Fruit fly (Drosophila melanogaster) whole organism, prepupa: ENCODE measurements around the gene CG33631.

Experiments used
- Blimp-1 ChIP-seq: fragments of 200-800 bp; sonication (Bioruptor generic); optimal IDR thresholded peaks from 3 replicates; lab custom pipeline; 2017; ENCODE audit warnings: missing biosample characterization, missing genetic modification characterization, mild to moderate bottlenecking, moderate library complexity, missing genetic modification reagents
- CG10631 ChIP-seq: fragments of 200-800 bp; sonication (Bioruptor generic); optimal IDR thresholded peaks from 2 replicates; lab custom pipeline; 2016; ENCODE audit warnings: missing biosample characterization, missing genetic modification characterization
- CG11762 ChIP-seq: fragments of 200-800 bp; sonication (Bioruptor generic); optimal IDR thresholded peaks from 3 replicates; lab custom pipeline; 2016; ENCODE audit warnings: missing biosample characterization, missing genetic modification characterization; ENCODE audit not compliant: insufficient read depth
- CG11902 ChIP-seq: fragments of 200-800 bp; sonication (Bioruptor generic); optimal IDR thresholded peaks from 3 replicates; lab custom pipeline; 2016; ENCODE audit warnings: missing biosample characterization, missing genetic modification characterization
- CG16779 ChIP-seq: fragments of 200-800 bp; sonication (Bioruptor generic); optimal IDR thresholded peaks from 3 replicates; lab custom pipeline; 2017; ENCODE audit warnings: missing biosample characterization, mild to moderate bottlenecking, missing genetic modification characterization
- CG3032 ChIP-seq: fragments of 200-800 bp; optimal IDR thresholded peaks from 2 replicates; lab custom pipeline; 2019; ENCODE audit warnings: missing biosample characterization, mild to moderate bottlenecking, missing genetic modification characterization, moderate library complexity
- CG31627 ChIP-seq: fragments of 200-800 bp; sonication (Bioruptor generic); optimal IDR thresholded peaks from 3 replicates; lab custom pipeline; 2016; ENCODE audit warnings: missing biosample characterization, missing genetic modification characterization
- CG32006 ChIP-seq: fragments of 200-800 bp; sonication (Bioruptor generic); optimal IDR thresholded peaks from 3 replicates; lab custom pipeline; 2017; ENCODE audit warnings: missing biosample characterization, mild to moderate bottlenecking, missing genetic modification characterization
- CG34406 ChIP-seq: fragments of 200-800 bp; sonication (Bioruptor generic); optimal IDR thresholded peaks from 3 replicates; lab custom pipeline; 2016; ENCODE audit warnings: missing biosample characterization, missing genetic modification characterization
- CG3919 ChIP-seq: fragments of 200-800 bp; sonication (Bioruptor generic); optimal IDR thresholded peaks from 3 replicates; lab custom pipeline; 2016; ENCODE audit warnings: missing biosample characterization, missing genetic modification characterization
- CG6163 ChIP-seq: fragments of 200-800 bp; sonication (Bioruptor generic); IDR thresholded peaks from 3 replicates; pipeline ENCODE4 v1.3.6; 2022; ENCODE audit warnings: missing biosample characterization, missing genetic modification characterization
- CG6276 ChIP-seq: fragments of 200-800 bp; sonication (Bioruptor generic); optimal IDR thresholded peaks from 2 replicates; lab custom pipeline; 2017; ENCODE audit warnings: missing biosample characterization, mild to moderate bottlenecking, missing genetic modification characterization
- CG6792 ChIP-seq: fragments of 200-800 bp; sonication (Bioruptor generic); optimal IDR thresholded peaks from 3 replicates; lab custom pipeline; 2016; ENCODE audit warnings: missing biosample characterization, missing genetic modification characterization
- CG6808 ChIP-seq: fragments of 200-800 bp; sonication (Bioruptor generic); optimal IDR thresholded peaks from 3 replicates; lab custom pipeline; 2017; ENCODE audit warnings: missing biosample characterization, missing genetic modification characterization, mild to moderate bottlenecking, moderate library complexity, missing genetic modification reagents
- CG6854 ChIP-seq: fragments of 200-800 bp; sonication (Bioruptor generic); optimal IDR thresholded peaks from 2 replicates; lab custom pipeline; 2017; ENCODE audit warnings: missing biosample characterization, mild to moderate bottlenecking, missing genetic modification characterization
- CG7368 ChIP-seq: fragments of 200-800 bp; sonication (Bioruptor generic); optimal IDR thresholded peaks from 3 replicates; lab custom pipeline; 2016; ENCODE audit warnings: missing biosample characterization, missing genetic modification characterization
- CG8119 ChIP-seq: fragments of 200-800 bp; sonication (Bioruptor generic); IDR thresholded peaks from 3 replicates; pipeline ENCODE4 v1.3.6; 2022; ENCODE audit warnings: missing biosample characterization, missing genetic modification characterization
- CG8319 ChIP-seq: fragments of 200-800 bp; sonication (Bioruptor generic); optimal IDR thresholded peaks from 3 replicates; lab custom pipeline; 2016; ENCODE audit warnings: missing biosample characterization, missing genetic modification characterization
- Eip75B ChIP-seq: fragments of 200-800 bp; sonication (Bioruptor generic); optimal IDR thresholded peaks from 3 replicates; lab custom pipeline; 2016; ENCODE audit warnings: missing biosample characterization, missing genetic modification characterization
- Eip78C ChIP-seq: fragments of 200-800 bp; sonication (Bioruptor generic); peaks from one replicate; lab custom pipeline; 2016; ENCODE audit warnings: missing biosample characterization, missing genetic modification characterization
- Eip93F ChIP-seq: fragments of 200-800 bp; sonication (Bioruptor generic); optimal IDR thresholded peaks from 2 replicates; lab custom pipeline; 2016; ENCODE audit warnings: missing biosample characterization, mild to moderate bottlenecking, missing genetic modification characterization
- Ets21C ChIP-seq: fragments of 200-800 bp; sonication (Bioruptor generic); optimal IDR thresholded peaks from 3 replicates; lab custom pipeline; 2016; ENCODE audit warnings: missing biosample characterization, missing genetic modification characterization
- Ets96B ChIP-seq: fragments of 200-800 bp; optimal IDR thresholded peaks from 2 replicates; lab custom pipeline; 2019; ENCODE audit warnings: missing biosample characterization, mild to moderate bottlenecking, missing genetic modification characterization, moderate library complexity
- Gug ChIP-seq: fragments of 200-800 bp; sonication (Bioruptor generic); IDR thresholded peaks from 2 replicates; pipeline ENCODE4 v1.3.6; 2022; ENCODE audit warnings: missing biosample characterization, missing genetic modification characterization
- Hr4 ChIP-seq: fragments of 200-800 bp; sonication (Bioruptor generic); optimal IDR thresholded peaks from 3 replicates; lab custom pipeline; 2016; ENCODE audit warnings: missing biosample characterization, missing genetic modification characterization
- Lpt ChIP-seq: fragments of 200-800 bp; sonication (Bioruptor generic); optimal IDR thresholded peaks from 3 replicates; lab custom pipeline; 2016; ENCODE audit warnings: missing biosample characterization, missing genetic modification characterization
- Met ChIP-seq: fragments of 200-800 bp; sonication (Bioruptor generic); optimal IDR thresholded peaks from 3 replicates; lab custom pipeline; 2016; ENCODE audit warnings: missing biosample characterization, missing genetic modification characterization
- OdsH ChIP-seq: fragments of 200-800 bp; sonication (Bioruptor generic); optimal IDR thresholded peaks from 3 replicates; lab custom pipeline; 2016; ENCODE audit warnings: missing biosample characterization, missing genetic modification characterization
- Smox ChIP-seq: fragments of 200-800 bp; sonication (Bioruptor generic); optimal IDR thresholded peaks from 3 replicates; lab custom pipeline; 2016; ENCODE audit warnings: missing biosample characterization, missing genetic modification characterization
- Sox14 ChIP-seq: fragments of 200-800 bp; sonication (Bioruptor generic); optimal IDR thresholded peaks from 3 replicates; lab custom pipeline; 2016; ENCODE audit warnings: missing biosample characterization, missing genetic modification characterization
- Sox15 ChIP-seq: fragments of 200-800 bp; sonication (Bioruptor generic); optimal IDR thresholded peaks from 3 replicates; lab custom pipeline; 2016; ENCODE audit warnings: missing biosample characterization, missing genetic modification characterization
- acj6 ChIP-seq: fragments of 200-800 bp; sonication (Bioruptor generic); optimal IDR thresholded peaks from 3 replicates; lab custom pipeline; 2016; ENCODE audit warnings: missing biosample characterization, missing genetic modification characterization
- cyc ChIP-seq: fragments of 200-800 bp; sonication (Bioruptor generic); optimal IDR thresholded peaks from 3 replicates; lab custom pipeline; 2016; ENCODE audit warnings: missing biosample characterization, missing genetic modification characterization
- dac ChIP-seq: fragments of 200-800 bp; sonication (Bioruptor generic); optimal IDR thresholded peaks from 2 replicates; lab custom pipeline; 2017; ENCODE audit warnings: missing biosample characterization, mild to moderate bottlenecking, missing genetic modification characterization
- dsx ChIP-seq: fragments of 200-800 bp; optimal IDR thresholded peaks from 3 replicates; lab custom pipeline; 2019; ENCODE audit warnings: missing biosample characterization, mild to moderate bottlenecking, missing genetic modification characterization, moderate library complexity; ENCODE audit not compliant: poor library complexity, severe bottlenecking
- eg ChIP-seq: fragments of 200-800 bp; sonication (Bioruptor generic); IDR thresholded peaks from 3 replicates; pipeline ENCODE4 v1.3.6; 2022; ENCODE audit warnings: missing biosample characterization, missing genetic modification characterization
- esn ChIP-seq: fragments of 200-800 bp; sonication (Bioruptor generic); optimal IDR thresholded peaks from 2 replicates; lab custom pipeline; 2016; ENCODE audit warnings: missing biosample characterization, mild to moderate bottlenecking, missing genetic modification characterization, moderate library complexity
- fd59A ChIP-seq: fragments of 200-800 bp; sonication (Bioruptor generic); optimal IDR thresholded peaks from 2 replicates; lab custom pipeline; 2017; ENCODE audit warnings: missing biosample characterization, mild to moderate bottlenecking, missing genetic modification characterization, missing genetic modification reagents
- fd85E ChIP-seq: fragments of 200-800 bp; sonication (Bioruptor generic); optimal IDR thresholded peaks from 3 replicates; lab custom pipeline; 2016; ENCODE audit warnings: missing biosample characterization, missing genetic modification characterization
- fkh ChIP-seq: fragments of 200-800 bp; sonication (Bioruptor generic); optimal IDR thresholded peaks from 3 replicates; lab custom pipeline; 2017; ENCODE audit warnings: missing biosample characterization, mild to moderate bottlenecking, missing genetic modification characterization, moderate library complexity
- lz ChIP-seq: fragments of 200-800 bp; sonication (Bioruptor generic); optimal IDR thresholded peaks from 3 replicates; lab custom pipeline; 2016; ENCODE audit warnings: missing biosample characterization, missing genetic modification characterization
- net ChIP-seq: fragments of 200-800 bp; sonication (Bioruptor generic); optimal IDR thresholded peaks from 3 replicates; lab custom pipeline; 2016; ENCODE audit warnings: missing biosample characterization, missing genetic modification characterization
- salr ChIP-seq, 2 experiments: fragments of 200-800 bp; sonication (Bioruptor generic); optimal IDR thresholded peaks; 3 replicates each; lab custom pipeline; 2016 to 2018; ENCODE audit warnings: missing biosample characterization in 2 of 2, missing genetic modification characterization in 2 of 2, mild to moderate bottlenecking in 1 of 2
- spab ChIP-seq: fragments of 200-800 bp; sonication (Bioruptor generic); optimal IDR thresholded peaks from 2 replicates; lab custom pipeline; 2017; ENCODE audit warnings: missing biosample characterization, mild to moderate bottlenecking, missing genetic modification characterization, missing genetic modification reagents
- ss ChIP-seq, 2 experiments: fragments of 200-800 bp; sonication (Bioruptor generic); optimal IDR thresholded peaks; 2 replicates in 1 of 2; 3 replicates in 1 of 2; lab custom pipeline; 2017 to 2018; ENCODE audit warnings: mild to moderate bottlenecking in 2 of 2, missing biosample characterization in 2 of 2, missing genetic modification characterization in 2 of 2, moderate library complexity in 1 of 2
- svp ChIP-seq: fragments of 200-800 bp; sonication (Bioruptor generic); peaks from one replicate; lab custom pipeline; 2016; ENCODE audit warnings: missing biosample characterization, missing genetic modification characterization

Gene CG33631

dm6 chr3R:10081469-10082111 is 17.8 kb downstream of the CG33631 start (continued):
- TF ChIP-seq lz (GFP tag; lab: Kevin White, UChicago) (no peak), Gug (no peak), Eip75B (GFP tag; lab: Kevin White, UChicago) (no peak), OdsH (GFP tag; lab: Kevin White, UChicago) (no peak), Eip78C (GFP tag; lab: Kevin White, UChicago) (peak; percentile 60), cyc (peak; percentile 33), Hr4 (GFP tag; lab: Kevin White, UChicago) (peak; percentile 20), CG6792 (GFP tag; lab: Kevin White, UChicago) (no peak), CG10631 (GFP tag; lab: Kevin White, UChicago) (peak; percentile 12), salr (GFP tag; optimal IDR thresholded peaks at IDR 0.05; lab: Kevin White, UChicago) (no peak), CG11762 (GFP tag; lab: Kevin White, UChicago) (no peak), spab (GFP tag; lab: Kevin White, UChicago) (no peak), eg (GFP tag; lab: Robert Waterston, UW) (no peak), esn (GFP tag; lab: Kevin White, UChicago) (peak; percentile 5), CG31627 (GFP tag; lab: Kevin White, UChicago) (peak; percentile 27), CG7368 (GFP tag; lab: Kevin White, UChicago) (no peak), CG3919 (GFP tag; lab: Kevin White, UChicago) (no peak), Sox14 (peak; percentile 23), CG32006 (GFP tag; lab: Kevin White, UChicago) (peak; percentile 0), Lpt (GFP tag; lab: Kevin White, UChicago) (no peak), Ets21C (GFP tag; lab: Kevin White, UChicago) (peak; percentile 8), CG6854 (GFP tag; lab: Kevin White, UChicago) (no peak), fkh (GFP tag; lab: Kevin White, UChicago) (no peak), Met (GFP tag; lab: Kevin White, UChicago) (no peak)

dm6 chr3R:10082549-10083075 is 18.8 kb downstream of the CG33631 start:
- TF ChIP-seq OdsH (GFP tag; lab: Kevin White, UChicago) (peak; percentile 84), esn (GFP tag; lab: Kevin White, UChicago) (peak; percentile 86), Lpt (GFP tag; lab: Kevin White, UChicago) (peak; percentile 46), CG3032 (tag; lab: Kevin White, UChicago) (peak; percentile 94), Sox15 (GFP tag; lab: Kevin White, UChicago) (peak; percentile 81), fd59A (GFP tag; lab: Kevin White, UChicago) (peak; percentile 93), CG34406 (GFP tag; lab: Kevin White, UChicago) (peak; percentile 77), acj6 (GFP tag; lab: Kevin White, UChicago) (peak; percentile 87), dac (GFP tag; lab: Kevin White, UChicago) (no peak), CG7368 (GFP tag; lab: Kevin White, UChicago) (peak; percentile 71), CG11902 (peak; percentile 73), Met (GFP tag; lab: Kevin White, UChicago) (peak; percentile 75), Smox (GFP tag; lab: Kevin White, UChicago) (peak; percentile 71), net (GFP tag; lab: Kevin White, UChicago) (peak; percentile 63), salr (GFP tag; optimal IDR thresholded peaks at IDR 0.05; lab: Kevin White, UChicago) (peak; percentile 68 to 91), svp (GFP tag; lab: Kevin White, UChicago) (peak; percentile 89), Eip93F (no peak), CG8119 (peak; percentile 69), CG6792 (GFP tag; lab: Kevin White, UChicago) (peak; percentile 83), Eip75B (GFP tag; lab: Kevin White, UChicago) (peak; percentile 86), CG6163 (GFP tag; lab: Robert Waterston, UW) (peak; percentile 84), cyc (peak; percentile 85), fd85E (GFP tag; lab: Kevin White, UChicago) (peak; percentile 39), Blimp-1 (GFP tag; lab: Kevin White, UChicago) (peak; percentile 67), CG8319 (peak; percentile 80), dsx (GFP tag; lab: Kevin White, UChicago) (peak; percentile 90), CG32006 (GFP tag; lab: Kevin White, UChicago) (peak; percentile 66), Gug (peak; percentile 65), Ets96B (tag; lab: Kevin White, UChicago) (peak; percentile 93), spab (GFP tag; lab: Kevin White, UChicago) (peak; percentile 92), CG16779 (tag; lab: Kevin White, UChicago) (peak; percentile 65), CG6854 (GFP tag; lab: Kevin White, UChicago) (no peak), lz (GFP tag; lab: Kevin White, UChicago) (peak; percentile 77), CG6276 (GFP tag; lab: Kevin White, UChicago) (peak; percentile 25), ss (GFP tag; optimal IDR thresholded peaks at IDR 0.05; lab: Kevin White, UChicago) (peak; percentile 87 to 89), CG6808 (peak; percentile 91)
